Fruit fly (Drosophila melanogaster) whole organism: ENCODE results near the gene CG12680.

ENCODE experiments used
- CG8478 ChIP-seq: fragments of >200 bp; optimal IDR thresholded peaks from 2 replicates; lab custom pipeline; 2018; ENCODE audit warnings: inconsistent platforms
- EcR ChIP-seq, 2 experiments: fragments of >200 bp; optimal IDR thresholded peaks; 2 replicates each; lab custom pipeline; 2017; ENCODE audit warnings: missing biosample characterization in 2 of 2, missing genetic modification characterization in 2 of 2, missing genetic modification reagents in 2 of 2
- pan ChIP-seq: fragments of >200 bp; optimal IDR thresholded peaks from 2 replicates; lab custom pipeline; 2017
- psq ChIP-seq: fragments of >200 bp; optimal IDR thresholded peaks from 2 replicates; lab custom pipeline; 2017

dm6 chrX:4983218-4983617, 14.0 kb upstream of the CG12680 start:
- TF ChIP-seq EcR (GFP tag; optimal IDR thresholded peaks at IDR 0.05; lab: Kevin White, UChicago) (no peak), psq (lab: Kevin White, UChicago) (no peak), pan (lab: Kevin White, UChicago) (no peak), CG8478 (no peak)
